Worm (Caenorhabditis elegans): ENCODE results near the gene klp-7.

ce11 chrIII:10791233-10791632 is 14.5 kb upstream of the klp-7 start:
- TF ChIP-seq flt-1 (GFP tag; IDR thresholded peaks at IDR 0.05) (no peak), hmbx-1 (tag; optimal IDR thresholded peaks at IDR 0.05) (no peak), tra-4 (tag; optimal IDR thresholded peaks at IDR 0.05) (no peak), ama-1 (optimal IDR thresholded peaks at IDR 0.05) (no peak), F13C5.2 (tag; optimal IDR thresholded peaks at IDR 0.05) (no peak), tbx-11 (GFP tag; IDR thresholded peaks at IDR 0.05) (no peak), hnd-1 (tag; optimal IDR thresholded peaks at IDR 0.05) (no peak), tbx-37 (GFP tag; conservative IDR thresholded peaks at IDR 0.05) (no peak), sea-1 (GFP tag; conservative IDR thresholded peaks at IDR 0.05) (no peak), ceh-36 (tag; optimal IDR thresholded peaks at IDR 0.05) (no peak), ets-7 (tag; optimal IDR thresholded peaks at IDR 0.05) (no peak)
